Worm (Caenorhabditis elegans) whole organism, L1 larva: ENCODE data around the gene dcaf-1.

ENCODE experiments used
- C34B4.2 ChIP-seq: sonication (generic microtip); optimal IDR thresholded peaks from 2 replicates; lab custom pipeline; 2017; ENCODE audit warnings: mild to moderate bottlenecking, missing genetic modification characterization, missing compliant biosample characterization
- Y116A8C.19 ChIP-seq: sonication (generic microtip); optimal IDR thresholded peaks from 2 replicates; lab custom pipeline; 2016; ENCODE audit warnings: missing compliant biosample characterization, missing genetic modification characterization, borderline replicate concordance
- aha-1 ChIP-seq: fragments of 150-350 bp; optimal IDR thresholded peaks from 2 replicates; lab custom pipeline; 2014; ENCODE audit warnings: missing biosample characterization, missing genetic modification characterization
- alr-1 ChIP-seq: fragments of 200-800 bp; sonication (Bioruptor generic); optimal IDR thresholded peaks from 2 replicates; lab custom pipeline; 2018; ENCODE audit warnings: borderline replicate concordance, mild to moderate bottlenecking, missing genetic modification characterization, missing compliant biosample characterization
- ama-1 ChIP-seq: fragments of 150-350 bp; optimal IDR thresholded peaks from 2 replicates; lab custom pipeline; 2014
- ceh-63 ChIP-seq: fragments of 200-800 bp; sonication (Bioruptor generic); optimal IDR thresholded peaks from 2 replicates; lab custom pipeline; 2018; ENCODE audit warnings: mild to moderate bottlenecking, missing genetic modification characterization, missing compliant biosample characterization
- ceh-8 ChIP-seq: fragments of 200-800 bp; sonication (Bioruptor generic); optimal IDR thresholded peaks from 2 replicates; lab custom pipeline; 2018; ENCODE audit warnings: mild to moderate bottlenecking, missing genetic modification characterization, moderate library complexity, missing compliant biosample characterization
- ceh-82 ChIP-seq, 3 experiments: fragments of 150-350 bp in 1 of 3; sonication (generic microtip) in 2 of 3; optimal IDR thresholded peaks; 2 replicates each; lab custom pipeline; 2014 to 2017; ENCODE audit warnings: missing biosample characterization in 3 of 3, missing genetic modification characterization in 3 of 3
- ceh-88 ChIP-seq: fragments of 200-800 bp; sonication (Bioruptor generic); IDR thresholded peaks from 2 replicates; pipeline ENCODE4 v1.3.6; 2022; ENCODE audit warnings: missing genetic modification characterization, missing compliant biosample characterization
- dpl-1 ChIP-seq, 3 experiments: fragments of 150-350 bp in 2 of 3; sonication (generic microtip) in 1 of 3; optimal IDR thresholded peaks; 2 replicates each; lab custom pipeline; 2014 to 2017; ENCODE audit warnings: missing biosample characterization in 3 of 3, missing genetic modification characterization in 3 of 3, missing genetic modification reagents in 3 of 3
- dsc-1 ChIP-seq: sonication (generic microtip); optimal IDR thresholded peaks from 2 replicates; lab custom pipeline; 2016; ENCODE audit warnings: mild to moderate bottlenecking, missing genetic modification characterization, missing compliant biosample characterization
- efl-3 ChIP-seq: fragments of 200-800 bp; sonication (Bioruptor generic); optimal IDR thresholded peaks from 2 replicates; lab custom pipeline; 2018; ENCODE audit warnings: mild to moderate bottlenecking, missing genetic modification characterization, missing compliant biosample characterization
- fkh-10 ChIP-seq: sonication (generic microtip); optimal IDR thresholded peaks from 2 replicates; lab custom pipeline; 2017; ENCODE audit warnings: missing biosample characterization, missing genetic modification reagents, missing genetic modification characterization
- fkh-8 ChIP-seq: sonication (generic microtip); optimal IDR thresholded peaks from 2 replicates; lab custom pipeline; 2016; ENCODE audit warnings: mild to moderate bottlenecking, missing genetic modification characterization, missing compliant biosample characterization
- fos-1 ChIP-seq: fragments of 150-350 bp; optimal IDR thresholded peaks from 2 replicates; lab custom pipeline; 2014; ENCODE audit warnings: missing biosample characterization, missing genetic modification characterization
- grh-1 ChIP-seq: fragments of 200-800 bp; sonication (Bioruptor generic); IDR thresholded peaks from 2 replicates; pipeline ENCODE4 v1.3.6; 2022; ENCODE audit warnings: missing genetic modification reagents, missing genetic modification characterization, missing compliant biosample characterization
- hlh-17 ChIP-seq: fragments of 200-800 bp; sonication (Bioruptor generic); optimal IDR thresholded peaks from 2 replicates; lab custom pipeline; 2018; ENCODE audit warnings: missing genetic modification characterization, mild to moderate bottlenecking, missing compliant biosample characterization, moderate library complexity, borderline replicate concordance
- hpl-2 ChIP-seq: fragments of 150-350 bp; optimal IDR thresholded peaks from 2 replicates; lab custom pipeline; 2014; ENCODE audit warnings: missing biosample characterization, missing genetic modification reagents, missing genetic modification characterization
- irx-1 ChIP-seq: sonication (generic microtip); optimal IDR thresholded peaks from 2 replicates; lab custom pipeline; 2016; ENCODE audit warnings: missing genetic modification characterization, missing compliant biosample characterization
- isw-1 ChIP-seq: fragments of 200-800 bp; sonication (Bioruptor generic); IDR thresholded peaks from 2 replicates; pipeline ENCODE4 v1.3.6; 2022; ENCODE audit warnings: missing genetic modification characterization, missing compliant biosample characterization
- jun-1 ChIP-seq: fragments of 150-350 bp; optimal IDR thresholded peaks from 2 replicates; lab custom pipeline; 2014; ENCODE audit warnings: missing biosample characterization, missing genetic modification reagents, missing genetic modification characterization
- lin-14 ChIP-seq: fragments of 200-800 bp; sonication (Bioruptor generic); optimal IDR thresholded peaks from 2 replicates; lab custom pipeline; 2018; ENCODE audit warnings: mild to moderate bottlenecking, missing genetic modification characterization, moderate library complexity, missing compliant biosample characterization
- lin-35 ChIP-seq, 2 experiments: fragments of 150-350 bp; optimal IDR thresholded peaks; 2 replicates each; lab custom pipeline; 2014; ENCODE audit warnings: missing biosample characterization in 2 of 2, missing genetic modification characterization in 2 of 2, missing genetic modification reagents in 2 of 2
- lir-3 ChIP-seq: sonication (generic microtip); optimal IDR thresholded peaks from 2 replicates; lab custom pipeline; 2016; ENCODE audit warnings: mild to moderate bottlenecking, missing genetic modification characterization, moderate library complexity, missing compliant biosample characterization; ENCODE audit not compliant: poor library complexity
- lsy-2 ChIP-seq, 2 experiments: fragments of 150-350 bp; optimal IDR thresholded peaks; 2 replicates each; lab custom pipeline; 2014; ENCODE audit warnings: missing biosample characterization in 2 of 2, missing genetic modification characterization in 2 of 2
- mab-9 ChIP-seq: fragments of 200-800 bp; sonication (Bioruptor generic); IDR thresholded peaks from 2 replicates; pipeline ENCODE4 v1.3.6; 2022; ENCODE audit warnings: missing genetic modification reagents, missing genetic modification characterization, missing compliant biosample characterization
- mdl-1 ChIP-seq, 2 experiments: fragments of 150-350 bp; optimal IDR thresholded peaks; 2 replicates each; lab custom pipeline; 2014 to 2017; ENCODE audit warnings: missing biosample characterization in 2 of 2, missing genetic modification characterization in 2 of 2, inconsistent platforms in 1 of 2
- mep-1 ChIP-seq: fragments of 150-350 bp; optimal IDR thresholded peaks from 2 replicates; lab custom pipeline; 2014; ENCODE audit warnings: missing biosample characterization, missing genetic modification characterization
- nhr-11 ChIP-seq: fragments of 150-350 bp; optimal IDR thresholded peaks from 2 replicates; lab custom pipeline; 2014; ENCODE audit warnings: missing biosample characterization, missing genetic modification characterization
- nhr-20 ChIP-seq: sonication (generic microtip); optimal IDR thresholded peaks from 2 replicates; lab custom pipeline; 2016; ENCODE audit warnings: mild to moderate bottlenecking, missing genetic modification characterization, missing compliant biosample characterization
- nhr-237 ChIP-seq: fragments of 150-350 bp; optimal IDR thresholded peaks from 2 replicates; lab custom pipeline; 2014; ENCODE audit warnings: missing biosample characterization, missing genetic modification characterization
- nhr-71 ChIP-seq: sonication (generic microtip); optimal IDR thresholded peaks from 2 replicates; lab custom pipeline; 2016; ENCODE audit warnings: mild to moderate bottlenecking, missing genetic modification characterization, moderate library complexity, missing compliant biosample characterization
- nhr-84 ChIP-seq: sonication (generic microtip); optimal IDR thresholded peaks from 2 replicates; lab custom pipeline; 2017; ENCODE audit warnings: missing biosample characterization, missing genetic modification characterization
- nhr-85 ChIP-seq: sonication (generic microtip); peaks from one replicate; lab custom pipeline; 2016; ENCODE audit warnings: missing genetic modification characterization, inconsistent platforms, missing compliant biosample characterization
- pqm-1 ChIP-seq: sonication (generic microtip); optimal IDR thresholded peaks from 3 replicates; lab custom pipeline; 2017; ENCODE audit warnings: missing biosample characterization, missing genetic modification characterization
- skn-1 ChIP-seq: fragments of 150-350 bp; optimal IDR thresholded peaks from 2 replicates; lab custom pipeline; 2014; ENCODE audit warnings: missing biosample characterization, missing genetic modification characterization
- snpc-4 ChIP-seq: fragments of 150-350 bp; optimal IDR thresholded peaks from 2 replicates; lab custom pipeline; 2014; ENCODE audit warnings: missing biosample characterization, missing genetic modification characterization
- snu-23 ChIP-seq: sonication (generic microtip); optimal IDR thresholded peaks from 2 replicates; lab custom pipeline; 2016; ENCODE audit warnings: missing genetic modification characterization, missing compliant biosample characterization
- sptf-1 ChIP-seq: fragments of 150-350 bp; optimal IDR thresholded peaks from 2 replicates; lab custom pipeline; 2014; ENCODE audit warnings: missing biosample characterization, missing genetic modification characterization
- sup-37 ChIP-seq: fragments of 200-800 bp; sonication (Bioruptor generic); optimal IDR thresholded peaks from 2 replicates; lab custom pipeline; 2018; ENCODE audit warnings: mild to moderate bottlenecking, missing genetic modification characterization, missing compliant biosample characterization
- tlp-1 ChIP-seq: fragments of 150-350 bp; optimal IDR thresholded peaks from 2 replicates; lab custom pipeline; 2014; ENCODE audit warnings: missing biosample characterization, missing genetic modification characterization
- unc-130 ChIP-seq: fragments of 150-350 bp; optimal IDR thresholded peaks from 2 replicates; lab custom pipeline; 2017; ENCODE audit warnings: missing biosample characterization, missing genetic modification characterization, inconsistent platforms
- unc-30 ChIP-seq: sonication (generic microtip); optimal IDR thresholded peaks from 2 replicates; lab custom pipeline; 2017; ENCODE audit warnings: missing biosample characterization, missing genetic modification characterization
- zip-4 ChIP-seq: fragments of 200-800 bp; sonication (Bioruptor generic); optimal IDR thresholded peaks from 2 replicates; lab custom pipeline; 2018; ENCODE audit warnings: mild to moderate bottlenecking, missing genetic modification characterization, moderate library complexity, missing compliant biosample characterization
- ztf-11 ChIP-seq, 2 experiments: sonication (generic microtip); optimal IDR thresholded peaks; 2 replicates each; lab custom pipeline; 2016 to 2017; ENCODE audit warnings: missing genetic modification characterization in 2 of 2, missing biosample characterization in 1 of 2, missing compliant biosample characterization in 1 of 2

dcaf-1 gene

DNA sequence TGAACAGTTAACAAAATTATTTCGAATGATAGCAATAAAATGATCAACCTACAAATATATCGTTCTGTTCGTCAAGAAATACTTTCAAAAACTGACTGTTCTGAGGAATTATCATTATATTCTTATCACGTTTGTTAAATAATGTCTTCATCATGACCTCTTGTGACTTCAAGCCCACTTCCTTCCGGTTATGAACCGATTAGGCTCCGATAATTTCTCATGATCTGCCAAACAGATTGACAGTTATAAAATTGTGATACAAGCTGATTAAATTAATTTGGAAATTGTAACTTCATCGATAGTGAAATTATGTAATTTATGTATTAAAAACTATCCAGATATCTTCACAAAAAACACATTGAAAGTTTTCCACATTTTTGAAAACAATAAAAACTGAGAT is 25.7 kb downstream of the dcaf-1 start, which contains the start of gene ins-8:
TSS of gene ins-8 (minus strand) at position 101 of the 400 bp plus-strand sequence.
- no peak for TF ChIP-seq sptf-1 (tag; lab: Kevin White, UChicago)
- TF ChIP-seq hpl-2 = no peak
- no peak for TF ChIP-seq unc-30 (tag; lab: Kevin White, UChicago)
- no peak for TF ChIP-seq alr-1 (tag; lab: Kevin White, UChicago)
- no peak for TF ChIP-seq mab-9 (GFP tag; lab: Robert Waterston, UW)
- TF ChIP-seq efl-3 (GFP tag; lab: Kevin White, UChicago) = no peak
- TF ChIP-seq ceh-82 (tag; optimal IDR thresholded peaks at IDR 0.05; lab: Kevin White, UChicago) = no peak
- no peak for TF ChIP-seq ceh-8 (GFP tag; lab: Kevin White, UChicago)

DNA sequence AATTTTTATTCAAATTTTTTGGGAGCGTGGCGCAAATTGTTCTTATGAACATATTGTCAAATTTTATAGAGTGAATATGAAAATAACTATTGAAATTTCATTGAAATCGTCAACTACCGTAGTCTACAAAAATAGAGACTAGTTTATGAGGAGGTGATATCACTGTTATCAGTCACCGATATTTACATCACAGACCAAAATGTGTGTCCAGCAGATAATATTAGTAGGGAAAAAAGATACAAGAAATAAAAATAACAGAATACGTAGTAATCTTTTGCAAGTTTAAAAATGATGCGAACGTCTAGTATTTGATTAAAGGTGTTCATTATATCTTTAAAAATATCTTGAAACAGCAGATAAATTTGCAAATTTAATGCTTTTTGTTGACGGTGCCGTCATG is 27.2 kb downstream of the dcaf-1 start:
- peak; percentile 30 for TF ChIP-seq nhr-85
- no peak for TF ChIP-seq tlp-1 (tag; lab: Kevin White, UChicago)

DNA sequence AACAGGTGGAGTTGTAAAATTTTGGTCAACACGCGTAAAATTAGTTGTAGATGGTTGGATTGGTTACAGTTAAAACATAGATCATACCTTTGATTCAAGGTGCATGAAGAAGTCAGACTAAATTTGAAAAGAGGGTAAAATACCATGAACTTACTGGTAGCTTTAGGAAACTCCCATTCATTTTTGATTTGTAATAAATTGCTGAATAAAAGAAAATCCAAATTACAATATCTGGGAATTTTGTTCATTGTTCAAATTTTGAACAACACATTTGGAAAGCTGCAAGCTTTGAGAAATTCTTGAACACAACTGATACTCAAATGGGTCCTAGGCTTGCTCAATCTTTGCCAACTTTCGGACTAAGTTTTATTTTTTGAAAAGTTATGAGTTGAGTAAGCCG is 28.5 kb downstream of the dcaf-1 start:
- no peak for TF ChIP-seq fkh-8 (tag; lab: Kevin White, UChicago)
- no peak for TF ChIP-seq snpc-4
- TF ChIP-seq hpl-2 = no peak
- no peak for TF ChIP-seq jun-1 (tag; lab: Kevin White, UChicago)
- TF ChIP-seq lir-3 (tag; lab: Kevin White, UChicago) = no peak
- TF ChIP-seq ceh-63 = no peak
- no peak for TF ChIP-seq unc-130
- no peak for TF ChIP-seq ztf-11 (tag; optimal IDR thresholded peaks at IDR 0.05; lab: Kevin White, UChicago)
- TF ChIP-seq nhr-11 (tag; lab: Kevin White, UChicago) = no peak
- TF ChIP-seq grh-1 (GFP tag; lab: Robert Waterston, UW) = no peak
- TF ChIP-seq, all 84 proteins: peak for 0

DNA sequence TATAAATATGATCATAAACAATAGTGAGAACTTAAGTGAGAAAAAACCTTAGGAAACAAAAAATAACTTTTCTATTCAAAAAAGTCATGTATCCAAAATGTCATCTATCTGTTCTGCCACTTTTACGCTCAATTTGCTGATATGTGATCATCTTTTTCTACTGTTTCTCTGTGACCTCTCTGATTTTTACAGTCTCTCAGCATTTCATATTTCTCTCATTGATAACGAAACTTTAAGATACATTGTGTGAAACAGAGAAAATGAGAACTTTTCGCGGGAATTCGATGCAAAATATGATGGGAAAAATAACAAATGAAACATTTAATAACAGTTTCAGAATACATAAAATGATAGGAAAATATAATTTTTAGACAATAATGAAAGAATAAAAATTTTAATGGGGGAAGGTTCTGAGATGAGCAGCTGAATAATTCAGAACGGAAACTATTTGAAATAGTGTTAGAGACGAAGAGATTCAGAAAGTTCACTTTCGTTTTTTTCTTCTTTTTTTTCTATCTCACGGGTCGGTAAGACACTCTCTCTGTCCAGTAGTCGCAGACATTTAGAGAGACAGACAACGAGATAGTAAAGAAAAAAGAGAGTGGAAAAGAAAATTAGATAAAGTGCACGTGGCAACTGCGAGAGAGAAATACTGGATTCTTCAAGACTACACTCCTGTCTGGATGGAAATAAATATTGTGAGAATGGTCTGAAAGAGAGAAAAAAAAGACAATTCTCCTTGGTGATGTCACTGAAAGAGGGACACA is 29.1 kb downstream of the dcaf-1 start:
- no peak for TF ChIP-seq C34B4.2 (tag; lab: Kevin White, UChicago)
- peak; percentile 91 for TF ChIP-seq nhr-71 (tag; lab: Kevin White, UChicago)
- TF ChIP-seq Y116A8C.19 (tag; lab: Kevin White, UChicago) = no peak
- peak; percentile 77 for TF ChIP-seq fos-1 (tag; lab: Kevin White, UChicago)
- TF ChIP-seq sup-37 (GFP tag; lab: Kevin White, UChicago) = no peak
- TF ChIP-seq skn-1 (tag; lab: Kevin White, UChicago) = peak; percentile 67
- TF ChIP-seq mep-1 (tag; lab: Kevin White, UChicago) = peak; percentile 82
- peak; percentile 30 for TF ChIP-seq pqm-1
- peak; percentile 60 for TF ChIP-seq dsc-1 (tag; lab: Kevin White, UChicago)
- TF ChIP-seq lin-14 = peak; percentile 95
- TF ChIP-seq snpc-4 = peak; percentile 3
- no peak for TF ChIP-seq nhr-84
- no peak for TF ChIP-seq aha-1 (tag; lab: Kevin White, UChicago)
- TF ChIP-seq ama-1 (lab: Kevin White, UChicago) = no peak
- peak; percentile 54 for TF ChIP-seq irx-1
- no peak for TF ChIP-seq hlh-17
- TF ChIP-seq fkh-10 = peak; percentile 55
- no peak for TF ChIP-seq unc-130
- peak; percentile 74 to 84 for TF ChIP-seq lsy-2 (tag; optimal IDR thresholded peaks at IDR 0.05; lab: Kevin White, UChicago)
- TF ChIP-seq unc-30 (tag; lab: Kevin White, UChicago) = no peak
- peak; percentile 32; the same call in 1 of the 2 replicates for TF ChIP-seq isw-1 (GFP tag; lab: Robert Waterston, UW)
- peak; percentile 94 to 95 for TF ChIP-seq mdl-1 (tag; optimal IDR thresholded peaks at IDR 0.05; lab: Kevin White, UChicago)
- TF ChIP-seq nhr-237 (tag; lab: Kevin White, UChicago) = peak; percentile 17
- TF ChIP-seq nhr-20 (tag; lab: Kevin White, UChicago) = peak; percentile 96
- peak; percentile 46 to 55 (median 48) for TF ChIP-seq ceh-82 (tag; optimal IDR thresholded peaks at IDR 0.05; lab: Kevin White, UChicago)
- peak; percentile 80 for TF ChIP-seq snu-23
- TF ChIP-seq hpl-2 = no peak
- peak; percentile 33 to 58 (median 50) for TF ChIP-seq dpl-1 (GFP tag; optimal IDR thresholded peaks at IDR 0.05; lab: Kevin White, UChicago)
- TF ChIP-seq lin-35 (GFP tag; optimal IDR thresholded peaks at IDR 0.05; lab: Kevin White, UChicago) = peak; percentile 55 to 71
- no peak for TF ChIP-seq ceh-88 (GFP tag; lab: Robert Waterston, UW)
- TF ChIP-seq zip-4 (GFP tag; lab: Kevin White, UChicago) = no peak
